Fruit fly (Drosophila melanogaster) whole organism, embryonic: ENCODE measurements around the gene Plod.

Experiments
- Bdp1 ChIP-seq: fragments of 200-800 bp; sonication (Bioruptor generic); optimal IDR thresholded peaks from 3 replicates; lab custom pipeline; 2016; ENCODE audit warnings: missing biosample characterization, missing genetic modification characterization
- C15 ChIP-seq: fragments of 200-800 bp; sonication (Bioruptor generic); IDR thresholded peaks from 3 replicates; pipeline ENCODE4 v1.3.6; 2022; ENCODE audit warnings: missing biosample characterization, missing genetic modification characterization
- CG1024 ChIP-seq: fragments of 200-800 bp; sonication (Bioruptor generic); IDR thresholded peaks from 2 replicates; pipeline ENCODE4 v1.3.6; 2022; ENCODE audit warnings: missing biosample characterization, missing genetic modification characterization
- CG10431 ChIP-seq: fragments of 200-800 bp; sonication (Bioruptor generic); optimal IDR thresholded peaks from 3 replicates; lab custom pipeline; 2018; ENCODE audit warnings: missing biosample characterization, mild to moderate bottlenecking, missing genetic modification characterization
- CG11456 ChIP-seq: fragments of 200-800 bp; sonication (Bioruptor generic); IDR thresholded peaks from 3 replicates; pipeline ENCODE4 v1.3.6; 2022; ENCODE audit warnings: missing biosample characterization, missing genetic modification characterization
- CG12942 ChIP-seq: fragments of 200-800 bp; sonication (Bioruptor generic); optimal IDR thresholded peaks from 3 replicates; lab custom pipeline; 2016; ENCODE audit warnings: missing biosample characterization, missing genetic modification characterization
- CG13775 ChIP-seq: fragments of 200-800 bp; sonication (Bioruptor generic); optimal IDR thresholded peaks from 3 replicates; lab custom pipeline; 2017; ENCODE audit warnings: missing biosample characterization, mild to moderate bottlenecking, missing genetic modification characterization
- CG17385 ChIP-seq: fragments of 200-800 bp; sonication (Bioruptor generic); optimal IDR thresholded peaks from 3 replicates; lab custom pipeline; 2018; ENCODE audit warnings: missing biosample characterization, mild to moderate bottlenecking, missing genetic modification characterization
- CG17568 ChIP-seq: fragments of 200-800 bp; sonication (Bioruptor generic); optimal IDR thresholded peaks from 2 replicates; lab custom pipeline; 2018; ENCODE audit warnings: missing biosample characterization, mild to moderate bottlenecking, missing genetic modification characterization, moderate library complexity
- CG1792 ChIP-seq: fragments of 200-800 bp; sonication (Bioruptor generic); optimal IDR thresholded peaks from 2 replicates; lab custom pipeline; 2016; ENCODE audit warnings: missing biosample characterization, missing genetic modification characterization
- CG2116 ChIP-seq: fragments of 200-800 bp; sonication (Bioruptor generic); optimal IDR thresholded peaks from 3 replicates; lab custom pipeline; 2018; ENCODE audit warnings: missing biosample characterization, mild to moderate bottlenecking, missing genetic modification characterization
- CG4730 ChIP-seq: fragments of 200-800 bp; sonication (Bioruptor generic); IDR thresholded peaks from 2 replicates; pipeline ENCODE4 v1.3.6; 2022; ENCODE audit warnings: missing biosample characterization, missing genetic modification characterization
- CG6791 ChIP-seq: fragments of 200-800 bp; sonication (Bioruptor generic); IDR thresholded peaks from 3 replicates; pipeline ENCODE4 v1.3.6; 2022; ENCODE audit warnings: missing biosample characterization, missing genetic modification characterization; ENCODE audit not compliant: partially characterized antibody
- CG7357 ChIP-seq: fragments of 200-800 bp; sonication (Bioruptor generic); IDR thresholded peaks from 3 replicates; pipeline ENCODE4 v1.3.6; 2022; ENCODE audit warnings: missing biosample characterization, missing genetic modification characterization
- CG7372 ChIP-seq: fragments of 200-800 bp; sonication (Bioruptor generic); IDR thresholded peaks from 2 replicates; pipeline ENCODE4 v1.3.6; 2022; ENCODE audit warnings: missing biosample characterization, missing genetic modification characterization
- Chrac-16 ChIP-seq: fragments of 200-800 bp; sonication (Bioruptor generic); optimal IDR thresholded peaks from 3 replicates; lab custom pipeline; 2016; ENCODE audit warnings: missing biosample characterization, missing genetic modification characterization
- Dek ChIP-seq: fragments of 200-800 bp; sonication (Bioruptor generic); optimal IDR thresholded peaks from 3 replicates; lab custom pipeline; 2019; ENCODE audit warnings: missing biosample characterization, mild to moderate bottlenecking, missing genetic modification characterization, moderate library complexity
- Doc3 ChIP-seq: fragments of 200-800 bp; sonication (Bioruptor generic); IDR thresholded peaks from 3 replicates; pipeline ENCODE4 v1.3.6; 2022; ENCODE audit warnings: missing biosample characterization, missing genetic modification characterization; ENCODE audit not compliant: partially characterized antibody
- Dp ChIP-seq: fragments of 200-800 bp; sonication (Bioruptor generic); optimal IDR thresholded peaks from 2 replicates; lab custom pipeline; 2018; ENCODE audit warnings: missing biosample characterization, mild to moderate bottlenecking, missing genetic modification characterization, moderate library complexity
- Elba2 ChIP-seq: fragments of 200-800 bp; sonication (Bioruptor generic); optimal IDR thresholded peaks from 3 replicates; lab custom pipeline; 2016; ENCODE audit warnings: missing biosample characterization, missing genetic modification characterization
- H2.0 ChIP-seq: fragments of 200-800 bp; sonication (Bioruptor generic); IDR thresholded peaks from 2 replicates; pipeline ENCODE4 v1.3.6; 2022; ENCODE audit warnings: missing biosample characterization, missing genetic modification characterization
- HLH3B ChIP-seq: fragments of 200-800 bp; sonication (Bioruptor generic); IDR thresholded peaks from 2 replicates; pipeline ENCODE4 v1.3.6; 2022; ENCODE audit warnings: missing biosample characterization, missing genetic modification characterization
- Lpt ChIP-seq: fragments of >200 bp; optimal IDR thresholded peaks from 2 replicates; lab custom pipeline; 2018; ENCODE audit warnings: missing biosample characterization, missing genetic modification characterization
- MTF-1 ChIP-seq: fragments of 200-800 bp; sonication (Bioruptor generic); optimal IDR thresholded peaks from 2 replicates; lab custom pipeline; 2018; ENCODE audit warnings: missing biosample characterization, mild to moderate bottlenecking, missing genetic modification characterization, borderline replicate concordance
- Myb ChIP-seq: fragments of 200-800 bp; sonication (Bioruptor generic); optimal IDR thresholded peaks from 2 replicates; lab custom pipeline; 2016; ENCODE audit warnings: missing biosample characterization, missing genetic modification characterization
- NC2β ChIP-seq: fragments of 200-800 bp; sonication (Bioruptor generic); optimal IDR thresholded peaks from 2 replicates; lab custom pipeline; 2016; ENCODE audit warnings: missing biosample characterization, missing genetic modification characterization
- NK7.1 ChIP-seq: fragments of 200-800 bp; sonication (Bioruptor generic); optimal IDR thresholded peaks from 3 replicates; lab custom pipeline; 2016; ENCODE audit warnings: missing biosample characterization, missing genetic modification characterization
- NfI ChIP-seq: fragments of 200-800 bp; sonication (Bioruptor generic); optimal IDR thresholded peaks from 3 replicates; lab custom pipeline; 2018; ENCODE audit warnings: missing biosample characterization, mild to moderate bottlenecking, missing genetic modification characterization, moderate library complexity
- Optix ChIP-seq: fragments of 200-800 bp; sonication (Bioruptor generic); IDR thresholded peaks from 3 replicates; pipeline ENCODE4 v1.3.6; 2022; ENCODE audit warnings: missing biosample characterization, missing genetic modification characterization
- Side ChIP-seq: fragments of 200-800 bp; sonication (Bioruptor generic); optimal IDR thresholded peaks from 2 replicates; lab custom pipeline; 2016; ENCODE audit warnings: missing biosample characterization, missing genetic modification characterization
- ab ChIP-seq: fragments of 200-800 bp; sonication (Bioruptor generic); optimal IDR thresholded peaks from 2 replicates; lab custom pipeline; 2016; ENCODE audit warnings: missing biosample characterization, missing genetic modification characterization
- amos ChIP-seq: fragments of 200-800 bp; sonication (Bioruptor generic); IDR thresholded peaks from 2 replicates; pipeline ENCODE4 v1.3.6; 2022; ENCODE audit warnings: missing biosample characterization, missing genetic modification characterization; ENCODE audit not compliant: partially characterized antibody
- ash1 ChIP-seq: fragments of 200-800 bp; sonication (Bioruptor generic); optimal IDR thresholded peaks from 2 replicates; lab custom pipeline; 2018; ENCODE audit warnings: missing biosample characterization, mild to moderate bottlenecking, missing genetic modification characterization
- chn ChIP-seq: fragments of 200-800 bp; sonication (Bioruptor generic); optimal IDR thresholded peaks from 2 replicates; lab custom pipeline; 2016; ENCODE audit warnings: missing biosample characterization, missing genetic modification characterization
- da ChIP-seq: fragments of 200-800 bp; sonication (Bioruptor generic); optimal IDR thresholded peaks from 2 replicates; lab custom pipeline; 2016; ENCODE audit warnings: missing biosample characterization, missing genetic modification characterization
- dati ChIP-seq: fragments of 200-800 bp; sonication (Bioruptor generic); IDR thresholded peaks from 2 replicates; pipeline ENCODE4 v1.3.6; 2022; ENCODE audit warnings: missing biosample characterization, missing genetic modification characterization
- ewg ChIP-seq: fragments of 200-800 bp; sonication (Bioruptor generic); optimal IDR thresholded peaks from 3 replicates; lab custom pipeline; 2017; ENCODE audit warnings: mild to moderate bottlenecking, missing biosample characterization, missing genetic modification reagents, missing genetic modification characterization
- h ChIP-seq: fragments of >200 bp; optimal IDR thresholded peaks from 2 replicates; lab custom pipeline; 2017
- jing ChIP-seq: fragments of 200-800 bp; sonication (Bioruptor generic); optimal IDR thresholded peaks from 2 replicates; lab custom pipeline; 2018; ENCODE audit warnings: missing biosample characterization, mild to moderate bottlenecking, missing genetic modification characterization
- ken ChIP-seq: fragments of 200-800 bp; sonication (Bioruptor generic); IDR thresholded peaks from 3 replicates; pipeline ENCODE4 v1.3.6; 2022; ENCODE audit warnings: missing biosample characterization, missing genetic modification characterization
- onecut ChIP-seq: fragments of 200-800 bp; sonication (Bioruptor generic); IDR thresholded peaks from 2 replicates; pipeline ENCODE4 v1.3.6; 2022; ENCODE audit warnings: missing biosample characterization, missing genetic modification characterization
- pb ChIP-seq: fragments of 200-800 bp; sonication (Bioruptor generic); optimal IDR thresholded peaks from 3 replicates; lab custom pipeline; 2016; ENCODE audit warnings: missing biosample characterization, missing genetic modification characterization
- peb ChIP-seq: fragments of 200-800 bp; sonication (Bioruptor generic); IDR thresholded peaks from 2 replicates; pipeline ENCODE4 v1.3.6; 2022; ENCODE audit warnings: missing biosample characterization, missing genetic modification characterization
- pzg ChIP-seq: fragments of 200-800 bp; sonication (Bioruptor generic); optimal IDR thresholded peaks from 3 replicates; lab custom pipeline; 2018; ENCODE audit warnings: missing biosample characterization, mild to moderate bottlenecking, missing genetic modification characterization, moderate library complexity
- run ChIP-seq: fragments of 200-800 bp; sonication (Bioruptor generic); optimal IDR thresholded peaks from 3 replicates; lab custom pipeline; 2018; ENCODE audit warnings: missing biosample characterization, mild to moderate bottlenecking, missing genetic modification characterization
- seq ChIP-seq: fragments of 200-800 bp; sonication (Bioruptor generic); IDR thresholded peaks from 2 replicates; pipeline ENCODE4 v1.3.6; 2022; ENCODE audit warnings: missing biosample characterization, missing genetic modification characterization
- sqz ChIP-seq: fragments of 200-800 bp; sonication (Bioruptor generic); optimal IDR thresholded peaks from 3 replicates; lab custom pipeline; 2018; ENCODE audit warnings: missing biosample characterization, mild to moderate bottlenecking, missing genetic modification characterization
- stc ChIP-seq: fragments of 200-800 bp; sonication (Bioruptor generic); IDR thresholded peaks from 2 replicates; pipeline ENCODE4 v1.3.6; 2022; ENCODE audit warnings: missing biosample characterization, missing genetic modification characterization
- sug ChIP-seq: fragments of 200-800 bp; optimal IDR thresholded peaks from 2 replicates; lab custom pipeline; 2019; ENCODE audit warnings: missing biosample characterization, mild to moderate bottlenecking, missing genetic modification characterization, moderate library complexity
- tll ChIP-seq, 2 experiments: fragments of 200-800 bp in 1 of 2; fragments of >200 bp in 1 of 2; sonication (Bioruptor generic) in 1 of 2; optimal IDR thresholded peaks; 2 replicates each; lab custom pipeline; 2017 to 2019; ENCODE audit warnings: missing biosample characterization in 2 of 2, missing genetic modification characterization in 2 of 2, mild to moderate bottlenecking in 1 of 2, moderate library complexity in 1 of 2

Plod gene

DNA sequence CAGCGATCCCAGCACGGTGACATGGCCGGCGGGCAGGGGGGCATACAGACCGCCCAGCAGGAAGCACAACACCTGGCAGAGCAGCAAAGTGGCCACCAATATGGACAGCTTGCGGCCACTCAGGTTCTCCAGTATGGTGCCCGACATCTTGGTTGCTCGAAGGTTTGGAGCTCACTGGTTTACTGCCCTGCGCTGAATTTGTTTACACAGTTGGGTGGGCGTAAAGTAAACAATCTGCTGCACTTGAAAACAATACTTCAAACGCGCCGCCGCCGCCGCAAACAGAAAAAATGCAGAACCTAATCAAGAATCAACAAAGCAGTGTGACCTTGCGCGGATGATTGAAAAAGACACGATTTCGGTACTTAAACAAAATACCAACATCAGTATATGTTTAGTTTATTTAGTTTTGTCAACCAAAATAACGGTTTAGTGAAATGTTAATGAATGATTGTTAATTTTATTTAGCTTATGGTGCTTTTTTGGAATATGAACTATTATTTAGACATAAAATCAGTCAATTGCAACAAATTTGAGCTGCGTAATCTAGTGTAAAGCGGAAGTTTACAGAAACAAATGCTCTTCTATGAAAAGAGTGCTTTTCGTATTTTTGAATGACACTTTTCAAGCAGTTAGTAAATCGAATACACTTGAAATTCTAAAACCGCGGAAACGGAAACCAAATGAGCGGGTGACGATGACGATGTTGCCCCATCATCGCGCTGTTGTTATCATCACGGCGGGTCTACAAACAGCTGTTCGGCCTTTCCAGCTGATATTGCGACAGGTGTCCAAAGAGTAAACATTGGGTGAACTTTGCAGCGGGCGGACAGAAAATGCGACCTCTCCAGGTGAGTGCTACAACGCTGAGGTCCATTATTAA lies 36.3 kb downstream of the Plod start, which contains the start of the genes wls and Adck5 (continued):
- no peak for TF ChIP-seq CG10431 (GFP tag; lab: Kevin White, UChicago)
- TF ChIP-seq Elba2: no peak
- TF ChIP-seq CG11456 (GFP tag; lab: Robert Waterston, UW): peak; percentile 43; the same call in 1 of the 3 replicates
- no peak for TF ChIP-seq NK7.1 (GFP tag; lab: Kevin White, UChicago)
- TF ChIP-seq CG2116 (GFP tag; lab: Kevin White, UChicago): peak; percentile 67
- peak; percentile 38 for TF ChIP-seq Dp (GFP tag; lab: Kevin White, UChicago)
- peak; percentile 48; the same call in 1 of the 3 replicates for TF ChIP-seq C15 (GFP tag; lab: Robert Waterston, UW)
- no peak for TF ChIP-seq CG12942 (GFP tag; lab: Kevin White, UChicago)
- peak; percentile 56 for TF ChIP-seq CG17385 (GFP tag; lab: Kevin White, UChicago)
- no peak for TF ChIP-seq ash1 (GFP tag; lab: Kevin White, UChicago)
- TF ChIP-seq Dek: no peak
- TF ChIP-seq Doc3 (GFP tag; lab: Robert Waterston, UW): no peak
- 0 out of 3 replicates have a peak, but pooled peaks have one; percentile 20 for TF ChIP-seq CG6791
- peak; percentile 17 for TF ChIP-seq pb (GFP tag; lab: Kevin White, UChicago)
- TF ChIP-seq jing: no peak
- no peak for TF ChIP-seq tll (GFP tag; optimal IDR thresholded peaks at IDR 0.05; lab: Kevin White, UChicago)
- peak; percentile 30; the same call in 1 of the 2 replicates for TF ChIP-seq stc (GFP tag; lab: Robert Waterston, UW)
- TF ChIP-seq sqz: peak; percentile 18
- TF ChIP-seq da (GFP tag; lab: Kevin White, UChicago): no peak
- TF ChIP-seq NfI (GFP tag; lab: Kevin White, UChicago): peak; percentile 71
- TF ChIP-seq CG7372 (GFP tag; lab: Robert Waterston, UW): no peak
- TF ChIP-seq CG4730: no peak
- TF ChIP-seq H2.0 (GFP tag; lab: Robert Waterston, UW): 0 out of 2 replicates have a peak, but pooled peaks have one; percentile 16
- no peak for TF ChIP-seq peb (GFP tag; lab: Robert Waterston, UW)
- TF ChIP-seq HLH3B (GFP tag; lab: Robert Waterston, UW): no peak
- peak; percentile 12 for TF ChIP-seq ewg (GFP tag; lab: Kevin White, UChicago)
- TF ChIP-seq seq (GFP tag; lab: Robert Waterston, UW): no peak
- no peak for TF ChIP-seq Bdp1
- TF ChIP-seq CG1792 (GFP tag; lab: Kevin White, UChicago): no peak
- no peak for TF ChIP-seq CG7357 (GFP tag; lab: Robert Waterston, UW)
- TF ChIP-seq CG1024 (GFP tag; lab: Robert Waterston, UW): no peak; the same call in 1 of the 2 replicates
- TF ChIP-seq dati: no peak
- no peak for TF ChIP-seq ab (GFP tag; lab: Kevin White, UChicago)
- TF ChIP-seq Myb (GFP tag; lab: Kevin White, UChicago): peak; percentile 71
- no peak for TF ChIP-seq chn (GFP tag; lab: Kevin White, UChicago)
- TF ChIP-seq onecut: no peak
- TF ChIP-seq pzg (GFP tag; lab: Kevin White, UChicago): peak; percentile 41
- no peak for TF ChIP-seq h (lab: Kevin White, UChicago)
- TF ChIP-seq ken (GFP tag; lab: Robert Waterston, UW): no peak
- no peak for TF ChIP-seq Lpt (GFP tag; lab: Kevin White, UChicago)
- no peak for TF ChIP-seq Optix (GFP tag; lab: Robert Waterston, UW)
- peak; percentile 58 for TF ChIP-seq CG13775
- TF ChIP-seq MTF-1: peak; percentile 80
- TF ChIP-seq run (tag; lab: Kevin White, UChicago): no peak
- peak; percentile 70 for TF ChIP-seq Side
- no peak for TF ChIP-seq Chrac-16 (GFP tag; lab: Kevin White, UChicago)
- TF ChIP-seq CG17568: no peak
- peak; percentile 26 for TF ChIP-seq NC2β (GFP tag; lab: Kevin White, UChicago)
- TF ChIP-seq sug (tag; lab: Kevin White, UChicago): no peak
- no peak for TF ChIP-seq amos (GFP tag; lab: Robert Waterston, UW)
